In genomic region chr3R:3750153-3750717, dm6 we compare ENCODE assay signal across 4 fruit fly cellular contexts.
TF ChIP-seq lines count a peak whose summit lies in the region.

Gene CG41128 (plus strand): TSS chr3R:3750363.

- TF ChIP-seq CTCF in whole organism, embryonic (GFP tag; optimal IDR thresholded peaks at IDR 0.05; lab: Kevin White, UChicago): no peak

TF ChIP-seq in Kc167, 6 proteins besides CTCF, POLR2A, EP300 and RAD21:
- TF ChIP-seq psq (optimal IDR thresholded peaks at IDR 0.05; lab: Kevin White, UChicago): no peak
- TF ChIP-seq insv (optimal IDR thresholded peaks at IDR 0.05; lab: Kevin White, UChicago): no peak
- TF ChIP-seq h (optimal IDR thresholded peaks at IDR 0.05; lab: Kevin White, UChicago): peak; percentile 75
- TF ChIP-seq ttk (optimal IDR thresholded peaks at IDR 0.05; lab: Kevin White, UChicago): no peak
- TF ChIP-seq Myc (optimal IDR thresholded peaks at IDR 0.05; lab: Kevin White, UChicago): no peak
TF ChIP-seq in Kc167: peak in this region for 1.

TF ChIP-seq in whole organism, embryonic, 481 proteins besides CTCF, POLR2A, EP300 and RAD21 (continues in another document):
- no peak for TF ChIP-seq nerfin-2 (GFP tag; IDR thresholded peaks at IDR 0.05; lab: Robert Waterston, UW; ENCODE audit: partially characterized antibody)
- TF ChIP-seq phol (tag; optimal IDR thresholded peaks at IDR 0.05; lab: Kevin White, UChicago): peak; percentile 43
- TF ChIP-seq CG8290 (GFP tag; optimal IDR thresholded peaks at IDR 0.05; lab: Kevin White, UChicago): peak; percentile 38
- peak in 1 of 2 experiments; percentile 2 for TF ChIP-seq CG8290 (tag; optimal IDR thresholded peaks at IDR 0.05; lab: Kevin White, UChicago)
- peak; percentile 0 for TF ChIP-seq CoRest (tag; optimal IDR thresholded peaks at IDR 0.05; lab: Kevin White, UChicago)
- TF ChIP-seq CG17802 (tag; optimal IDR thresholded peaks at IDR 0.05; lab: Kevin White, UChicago): peak; percentile 97
- peak; percentile 46 for TF ChIP-seq nmo (GFP tag; optimal IDR thresholded peaks at IDR 0.05; lab: Kevin White, UChicago)
- no peak for TF ChIP-seq B-H2 (GFP tag; optimal IDR thresholded peaks at IDR 0.05; lab: Kevin White, UChicago)
- TF ChIP-seq so (GFP tag; IDR thresholded peaks at IDR 0.05; lab: Robert Waterston, UW): no peak
- peak; percentile 89 for TF ChIP-seq pfk (GFP tag; optimal IDR thresholded peaks at IDR 0.05; lab: Kevin White, UChicago)
- TF ChIP-seq CG33213 (GFP tag; optimal IDR thresholded peaks at IDR 0.05; lab: Kevin White, UChicago): peak; percentile 17
- TF ChIP-seq CG7357 (GFP tag; IDR thresholded peaks at IDR 0.05; lab: Robert Waterston, UW): peak; percentile 53; the same call in 2 of the 3 replicates
- peak; percentile 88 for TF ChIP-seq CG11723 (GFP tag; optimal IDR thresholded peaks at IDR 0.05; lab: Kevin White, UChicago)
- TF ChIP-seq Med (GFP tag; lab: Kevin White, UChicago): no peak
- TF ChIP-seq PHDP (tag; optimal IDR thresholded peaks at IDR 0.05; lab: Kevin White, UChicago): no peak
- TF ChIP-seq Pdp1 (GFP tag; optimal IDR thresholded peaks at IDR 0.05; lab: Kevin White, UChicago): peak in 1 of 2 experiments; percentile 85
- peak; percentile 77 for TF ChIP-seq CG4617 (GFP tag; optimal IDR thresholded peaks at IDR 0.05; lab: Kevin White, UChicago; ENCODE audit: borderline replicate concordance)
- TF ChIP-seq row (GFP tag; IDR thresholded peaks at IDR 0.05; lab: Robert Waterston, UW): peak; percentile 75; the same call in 2 of the 3 replicates
- no peak for TF ChIP-seq CG31388 (GFP tag; optimal IDR thresholded peaks at IDR 0.05; lab: Kevin White, UChicago)
- TF ChIP-seq CG1603 (tag; optimal IDR thresholded peaks at IDR 0.05; lab: Kevin White, UChicago): peak; percentile 99
- peak; percentile 98 for TF ChIP-seq ssp (GFP tag; IDR thresholded peaks at IDR 0.05; lab: Robert Waterston, UW)
- peak; percentile 99 for TF ChIP-seq CG30020 (tag; optimal IDR thresholded peaks at IDR 0.05; lab: Kevin White, UChicago)
- no peak for TF ChIP-seq slou (GFP tag; optimal IDR thresholded peaks at IDR 0.05; lab: Kevin White, UChicago)
- peak; percentile 61 for TF ChIP-seq Lhr (GFP tag; optimal IDR thresholded peaks at IDR 0.05; lab: Kevin White, UChicago)
- peak; percentile 31 for TF ChIP-seq CG8089 (GFP tag; optimal IDR thresholded peaks at IDR 0.05; lab: Kevin White, UChicago)
- TF ChIP-seq MESR4 (GFP tag; optimal IDR thresholded peaks at IDR 0.05; lab: Kevin White, UChicago): peak; percentile 85
- TF ChIP-seq pzg (GFP tag; optimal IDR thresholded peaks at IDR 0.05; lab: Kevin White, UChicago): peak; percentile 35
- TF ChIP-seq Abd-B (GFP tag; optimal IDR thresholded peaks at IDR 0.05; lab: Kevin White, UChicago): peak; percentile 63

TF ChIP-seq in whole organism, prepupa, 60 proteins besides CTCF, POLR2A, EP300 and RAD21:
- TF ChIP-seq acj6 (GFP tag; optimal IDR thresholded peaks at IDR 0.05; lab: Kevin White, UChicago) (no peak), CG7368 (GFP tag; optimal IDR thresholded peaks at IDR 0.05; lab: Kevin White, UChicago) (no peak), Met (GFP tag; optimal IDR thresholded peaks at IDR 0.05; lab: Kevin White, UChicago) (no peak), CG6808 (GFP tag; optimal IDR thresholded peaks at IDR 0.05; lab: Kevin White, UChicago) (no peak), svp (GFP tag; lab: Kevin White, UChicago) (no peak), Smox (GFP tag; optimal IDR thresholded peaks at IDR 0.05; lab: Kevin White, UChicago) (no peak), topi (GFP tag; optimal IDR thresholded peaks at IDR 0.05; lab: Kevin White, UChicago) (no peak), Blimp-1 (GFP tag; optimal IDR thresholded peaks at IDR 0.05; lab: Kevin White, UChicago) (no peak), Eip78C (GFP tag; lab: Kevin White, UChicago) (peak; percentile 9), CG3032 (tag; optimal IDR thresholded peaks at IDR 0.05; lab: Kevin White, UChicago) (peak; percentile 9), ss (GFP tag; optimal IDR thresholded peaks at IDR 0.05; lab: Kevin White, UChicago) (no peak), fd85E (GFP tag; optimal IDR thresholded peaks at IDR 0.05; lab: Kevin White, UChicago) (no peak), esn (GFP tag; optimal IDR thresholded peaks at IDR 0.05; lab: Kevin White, UChicago) (no peak)

TF ChIP-seq in whole organism, wandering third instar larva, 38 proteins besides CTCF, POLR2A, EP300 and RAD21:
- TF ChIP-seq Hr83 (GFP tag; optimal IDR thresholded peaks at IDR 0.05; lab: Kevin White, UChicago; ENCODE audit: poor library complexity, severe bottlenecking): no peak
- TF ChIP-seq Jra (GFP tag; optimal IDR thresholded peaks at IDR 0.05; lab: Kevin White, UChicago): no peak
- no peak for TF ChIP-seq Abd-B (GFP tag; optimal IDR thresholded peaks at IDR 0.05; lab: Kevin White, UChicago)
- no peak for TF ChIP-seq brk (GFP tag; optimal IDR thresholded peaks at IDR 0.05; lab: Kevin White, UChicago)
- no peak for TF ChIP-seq Vsx2 (GFP tag; optimal IDR thresholded peaks at IDR 0.05; lab: Kevin White, UChicago; ENCODE audit: partially characterized antibody)
- no peak for TF ChIP-seq Rel (GFP tag; optimal IDR thresholded peaks at IDR 0.05; lab: Kevin White, UChicago)
- no peak for TF ChIP-seq Rel (tag; optimal IDR thresholded peaks at IDR 0.05; lab: Kevin White, UChicago)
- no peak for TF ChIP-seq CG9705 (GFP tag; optimal IDR thresholded peaks at IDR 0.05; lab: Kevin White, UChicago)
- no peak for TF ChIP-seq OdsH (GFP tag; optimal IDR thresholded peaks at IDR 0.05; lab: Kevin White, UChicago)
- peak; percentile 17 for TF ChIP-seq Hr78 (GFP tag; optimal IDR thresholded peaks at IDR 0.05; lab: Kevin White, UChicago)
- no peak for TF ChIP-seq fru (GFP tag; optimal IDR thresholded peaks at IDR 0.05; lab: Kevin White, UChicago)
- no peak for TF ChIP-seq Dif (GFP tag; optimal IDR thresholded peaks at IDR 0.05; lab: Kevin White, UChicago; ENCODE audit: partially characterized antibody)
- TF ChIP-seq psq (GFP tag; optimal IDR thresholded peaks at IDR 0.05; lab: Kevin White, UChicago): no peak
- no peak for TF ChIP-seq usp (GFP tag; optimal IDR thresholded peaks at IDR 0.05; lab: Kevin White, UChicago)
- no peak for TF ChIP-seq sv (GFP tag; optimal IDR thresholded peaks at IDR 0.05; lab: Kevin White, UChicago)
- TF ChIP-seq dl (GFP tag; optimal IDR thresholded peaks at IDR 0.05; lab: Kevin White, UChicago; ENCODE audit: insufficient read depth in 1 of 2, partially characterized antibody in 2 of 2): no peak
- no peak for TF ChIP-seq foxo (GFP tag; optimal IDR thresholded peaks at IDR 0.05; lab: Kevin White, UChicago)
- no peak for TF ChIP-seq HLH106 (tag; optimal IDR thresholded peaks at IDR 0.05; lab: Kevin White, UChicago)
- peak; percentile 19 for TF ChIP-seq woc (GFP tag; optimal IDR thresholded peaks at IDR 0.05; lab: Kevin White, UChicago)
- TF ChIP-seq dmrt93B (GFP tag; optimal IDR thresholded peaks at IDR 0.05; lab: Kevin White, UChicago): no peak
- no peak for TF ChIP-seq pan (optimal IDR thresholded peaks at IDR 0.05; lab: Kevin White, UChicago)
- TF ChIP-seq rgr (GFP tag; optimal IDR thresholded peaks at IDR 0.05; lab: Kevin White, UChicago): no peak
- peak; percentile 46 for TF ChIP-seq N (GFP tag; optimal IDR thresholded peaks at IDR 0.05; lab: Kevin White, UChicago)
TF ChIP-seq in whole organism, wandering third instar larva: peak in this region for 3.
